Fruit fly (Drosophila melanogaster) whole organism, embryonic: Measurements from ENCODE around the gene Gel.

ENCODE experiments used
- Atf-2 ChIP-seq: fragments of 200-800 bp; sonication (Bioruptor generic); optimal IDR thresholded peaks from 2 replicates; lab custom pipeline; 2016; ENCODE audit warnings: missing biosample characterization, missing genetic modification characterization
- CG13123 ChIP-seq: fragments of 200-800 bp; sonication (Bioruptor generic); optimal IDR thresholded peaks from 2 replicates; lab custom pipeline; 2016; ENCODE audit warnings: missing biosample characterization, missing genetic modification characterization
- CG14014 ChIP-seq: fragments of 200-800 bp; sonication (Bioruptor generic); IDR thresholded peaks from 2 replicates; pipeline ENCODE4 v1.3.6; 2022; ENCODE audit warnings: missing biosample characterization, missing genetic modification characterization
- CG14441 ChIP-seq: fragments of 200-800 bp; sonication (Bioruptor generic); IDR thresholded peaks from 2 replicates; pipeline ENCODE4 v1.3.6; 2022; ENCODE audit warnings: missing biosample characterization, missing genetic modification characterization
- CG15073 ChIP-seq: fragments of 200-800 bp; sonication (Bioruptor generic); optimal IDR thresholded peaks from 2 replicates; lab custom pipeline; 2016; ENCODE audit warnings: missing biosample characterization, missing genetic modification characterization
- CG15696 ChIP-seq: fragments of 200-800 bp; sonication (Bioruptor generic); optimal IDR thresholded peaks from 2 replicates; lab custom pipeline; 2019; ENCODE audit warnings: missing biosample characterization, mild to moderate bottlenecking, missing genetic modification characterization, moderate library complexity
- CG1647 ChIP-seq: fragments of 200-800 bp; sonication (Bioruptor generic); optimal IDR thresholded peaks from 3 replicates; lab custom pipeline; 2016; ENCODE audit warnings: missing biosample characterization, missing genetic modification characterization
- CG17361 ChIP-seq: fragments of 200-800 bp; sonication (Bioruptor generic); IDR thresholded peaks from 3 replicates; pipeline ENCODE4 v1.3.6; 2022; ENCODE audit warnings: missing biosample characterization, missing genetic modification characterization
- CG17568 ChIP-seq: fragments of 200-800 bp; sonication (Bioruptor generic); optimal IDR thresholded peaks from 2 replicates; lab custom pipeline; 2018; ENCODE audit warnings: missing biosample characterization, mild to moderate bottlenecking, missing genetic modification characterization, moderate library complexity
- CG18011 ChIP-seq: fragments of 200-800 bp; sonication (Bioruptor generic); optimal IDR thresholded peaks from 2 replicates; lab custom pipeline; 2017; ENCODE audit warnings: missing biosample characterization, missing genetic modification characterization, mild to moderate bottlenecking, moderate library complexity, missing genotype
- CG2678 ChIP-seq: fragments of 200-800 bp; sonication (Bioruptor generic); optimal IDR thresholded peaks from 3 replicates; lab custom pipeline; 2019; ENCODE audit warnings: missing biosample characterization, mild to moderate bottlenecking, missing genetic modification characterization, moderate library complexity
- CG31365 ChIP-seq: fragments of 200-800 bp; sonication (Bioruptor generic); optimal IDR thresholded peaks from 2 replicates; lab custom pipeline; 2018; ENCODE audit warnings: missing biosample characterization, mild to moderate bottlenecking, missing genetic modification characterization
- CG32532 ChIP-seq: fragments of 200-800 bp; sonication (Bioruptor generic); IDR thresholded peaks from 2 replicates; pipeline ENCODE4 v1.3.6; 2022; ENCODE audit warnings: missing biosample characterization, missing genetic modification characterization
- CG42726 ChIP-seq: fragments of 200-800 bp; sonication (Bioruptor generic); IDR thresholded peaks from 2 replicates; pipeline ENCODE4 v1.3.6; 2022; ENCODE audit warnings: missing biosample characterization, missing genetic modification characterization; ENCODE audit not compliant: partially characterized antibody
- CG43689 ChIP-seq: fragments of 200-800 bp; sonication (Bioruptor generic); IDR thresholded peaks from 2 replicates; pipeline ENCODE4 v1.3.6; 2022; ENCODE audit warnings: missing biosample characterization, missing genetic modification characterization
- CG4617 ChIP-seq: fragments of 200-800 bp; sonication (Bioruptor generic); optimal IDR thresholded peaks from 3 replicates; lab custom pipeline; 2016; ENCODE audit warnings: missing biosample characterization, missing genetic modification characterization, borderline replicate concordance
- CG7963 ChIP-seq: fragments of 200-800 bp; sonication (Bioruptor generic); IDR thresholded peaks from 3 replicates; pipeline ENCODE4 v1.3.6; 2022; ENCODE audit warnings: missing biosample characterization, missing genetic modification characterization; ENCODE audit not compliant: partially characterized antibody
- CG9215 ChIP-seq: fragments of 200-800 bp; sonication (Bioruptor generic); IDR thresholded peaks from 2 replicates; pipeline ENCODE4 v1.3.6; 2022; ENCODE audit warnings: missing biosample characterization, missing genetic modification characterization
- CHES-1-like ChIP-seq: fragments of 200-800 bp; sonication (Bioruptor generic); optimal IDR thresholded peaks from 2 replicates; lab custom pipeline; 2016; ENCODE audit warnings: missing biosample characterization, missing genetic modification characterization
- CTCF ChIP-seq: fragments of 200-800 bp; sonication (Bioruptor generic); optimal IDR thresholded peaks from 2 replicates; lab custom pipeline; 2017; ENCODE audit warnings: missing biosample characterization, mild to moderate bottlenecking, missing genetic modification characterization, moderate library complexity
- E2f2 ChIP-seq: fragments of 200-800 bp; sonication (Bioruptor generic); IDR thresholded peaks from 2 replicates; pipeline ENCODE4 v1.3.6; 2022; ENCODE audit warnings: missing biosample characterization, missing genetic modification characterization
- ERR ChIP-seq: fragments of 200-800 bp; sonication (Bioruptor generic); optimal IDR thresholded peaks from 2 replicates; lab custom pipeline; 2016; ENCODE audit warnings: missing biosample characterization, missing genetic modification characterization
- Ets97D ChIP-seq: fragments of 200-800 bp; sonication (Bioruptor generic); optimal IDR thresholded peaks from 3 replicates; lab custom pipeline; 2016; ENCODE audit warnings: missing biosample characterization, missing genetic modification characterization
- H15 ChIP-seq: fragments of 200-800 bp; sonication (Bioruptor generic); IDR thresholded peaks from 3 replicates; pipeline ENCODE4 v1.3.6; 2022; ENCODE audit warnings: missing biosample characterization, missing genetic modification characterization
- HHEX ChIP-seq: fragments of 200-800 bp; sonication (Bioruptor generic); optimal IDR thresholded peaks from 3 replicates; lab custom pipeline; 2017; ENCODE audit warnings: missing biosample characterization, mild to moderate bottlenecking, missing genetic modification characterization, missing genetic modification reagents
- Hr39 ChIP-seq: fragments of >200 bp; optimal IDR thresholded peaks from 2 replicates; lab custom pipeline; 2017
- Kr ChIP-seq: fragments of 200-800 bp; sonication (Bioruptor generic); optimal IDR thresholded peaks from 2 replicates; lab custom pipeline; 2017; ENCODE audit warnings: missing biosample characterization, mild to moderate bottlenecking, missing genetic modification characterization
- Mad ChIP-seq: fragments of 200-800 bp; sonication (Bioruptor generic); optimal IDR thresholded peaks from 2 replicates; lab custom pipeline; 2016; ENCODE audit warnings: missing biosample characterization, missing genetic modification characterization
- Meics ChIP-seq: fragments of 200-800 bp; sonication (Bioruptor generic); optimal IDR thresholded peaks from 2 replicates; lab custom pipeline; 2017; ENCODE audit warnings: missing biosample characterization, mild to moderate bottlenecking, missing genetic modification characterization
- Oaz ChIP-seq: fragments of 200-800 bp; sonication (Bioruptor generic); IDR thresholded peaks from 2 replicates; pipeline ENCODE4 v1.3.6; 2022; ENCODE audit warnings: missing biosample characterization, missing genetic modification characterization
- Ptx1 ChIP-seq: fragments of 200-800 bp; sonication (Bioruptor generic); IDR thresholded peaks from 2 replicates; pipeline ENCODE4 v1.3.6; 2022; ENCODE audit warnings: missing biosample characterization, missing genetic modification characterization
- Taf1 ChIP-seq: fragments of 200-800 bp; sonication (Bioruptor generic); IDR thresholded peaks from 2 replicates; pipeline ENCODE4 v1.3.6; 2022; ENCODE audit warnings: missing biosample characterization, missing genetic modification characterization
- Tbp ChIP-seq: fragments of >200 bp; optimal IDR thresholded peaks from 2 replicates; lab custom pipeline; 2018; ENCODE audit warnings: missing biosample characterization, missing genetic modification characterization
- Usf ChIP-seq: fragments of 200-800 bp; sonication (Bioruptor generic); optimal IDR thresholded peaks from 2 replicates; lab custom pipeline; 2017; ENCODE audit warnings: missing genotype, missing biosample characterization, missing genetic modification characterization
- cad ChIP-seq: fragments of >200 bp; optimal IDR thresholded peaks from 2 replicates; lab custom pipeline; 2017; ENCODE audit warnings: missing biosample characterization, missing genetic modification characterization
- dati ChIP-seq: fragments of 200-800 bp; sonication (Bioruptor generic); IDR thresholded peaks from 2 replicates; pipeline ENCODE4 v1.3.6; 2022; ENCODE audit warnings: missing biosample characterization, missing genetic modification characterization
- dm ChIP-seq: fragments of 200-800 bp; sonication (Bioruptor generic); optimal IDR thresholded peaks from 3 replicates; lab custom pipeline; 2016; ENCODE audit warnings: missing biosample characterization, missing genetic modification characterization
- grn ChIP-seq: fragments of 200-800 bp; sonication (Bioruptor generic); optimal IDR thresholded peaks from 3 replicates; lab custom pipeline; 2017; ENCODE audit warnings: missing biosample characterization, missing genetic modification characterization
- lilli ChIP-seq: fragments of 200-800 bp; sonication (Bioruptor generic); optimal IDR thresholded peaks from 3 replicates; lab custom pipeline; 2016; ENCODE audit warnings: missing biosample characterization, missing genetic modification characterization
- nom ChIP-seq: fragments of 200-800 bp; sonication (Bioruptor generic); optimal IDR thresholded peaks from 2 replicates; lab custom pipeline; 2017; ENCODE audit warnings: missing biosample characterization, missing genetic modification characterization, mild to moderate bottlenecking, moderate library complexity, missing genetic modification reagents
- oc ChIP-seq: fragments of 200-800 bp; sonication (Bioruptor generic); optimal IDR thresholded peaks from 2 replicates; lab custom pipeline; 2018; ENCODE audit warnings: missing biosample characterization, mild to moderate bottlenecking, missing genetic modification characterization, moderate library complexity
- otp ChIP-seq: fragments of 200-800 bp; sonication (Bioruptor generic); IDR thresholded peaks from 3 replicates; pipeline ENCODE4, ENCODE4 v1.3.6; 2022; ENCODE audit warnings: missing biosample characterization, missing genetic modification characterization
- phol ChIP-seq: fragments of 200-800 bp; sonication (Bioruptor generic); optimal IDR thresholded peaks from 3 replicates; lab custom pipeline; 2018; ENCODE audit warnings: missing biosample characterization, mild to moderate bottlenecking, missing genetic modification characterization, moderate library complexity
- sima ChIP-seq: fragments of 200-800 bp; sonication (Bioruptor generic); optimal IDR thresholded peaks from 2 replicates; lab custom pipeline; 2016; ENCODE audit warnings: missing biosample characterization, missing genetic modification characterization
- sisA ChIP-seq: fragments of 200-800 bp; sonication (Bioruptor generic); IDR thresholded peaks from 2 replicates; pipeline ENCODE4 v1.3.6; 2022; ENCODE audit warnings: missing biosample characterization, missing genetic modification characterization
- slou ChIP-seq: fragments of 200-800 bp; sonication (Bioruptor generic); optimal IDR thresholded peaks from 3 replicates; lab custom pipeline; 2016; ENCODE audit warnings: missing biosample characterization, missing genetic modification characterization
- tna ChIP-seq: fragments of 200-800 bp; sonication (Bioruptor generic); IDR thresholded peaks from 2 replicates; pipeline ENCODE4 v1.3.6; 2022; ENCODE audit warnings: missing biosample characterization, missing genetic modification characterization; ENCODE audit not compliant: partially characterized antibody
- tup ChIP-seq: fragments of 200-800 bp; sonication (Bioruptor generic); optimal IDR thresholded peaks from 2 replicates; lab custom pipeline; 2016; ENCODE audit warnings: missing biosample characterization, mild to moderate bottlenecking, missing genetic modification characterization, moderate library complexity
- wdn ChIP-seq: fragments of 200-800 bp; sonication (Bioruptor generic); IDR thresholded peaks from 2 replicates; pipeline ENCODE4 v1.3.6; 2022; ENCODE audit warnings: missing biosample characterization, missing genetic modification characterization
- z ChIP-seq: fragments of 200-800 bp; sonication (Bioruptor generic); IDR thresholded peaks from 3 replicates; pipeline ENCODE4 v1.3.6; 2022; ENCODE audit warnings: missing biosample characterization, missing genetic modification characterization
- zfh2 ChIP-seq: fragments of 200-800 bp; sonication (Bioruptor generic); optimal IDR thresholded peaks from 2 replicates; lab custom pipeline; 2016; ENCODE audit warnings: missing biosample characterization, missing genetic modification characterization

Gel gene

dm6 chr3R:4215264-4215993 is 19.6 kb upstream of the Gel start, which contains the start of gene CG14636 (continued):
- TF ChIP-seq oc (tag; lab: Kevin White, UChicago) = no peak
- TF ChIP-seq slou (GFP tag; lab: Kevin White, UChicago) = peak; percentile 35
- TF ChIP-seq Meics (GFP tag; lab: Kevin White, UChicago) = peak; percentile 77
- TF ChIP-seq CG15696 (tag; lab: Kevin White, UChicago) = peak; percentile 9
- 0 out of 3 replicates have a peak, but pooled peaks have one; percentile 49 for TF ChIP-seq H15
- peak; percentile 12 for TF ChIP-seq CTCF
- TF ChIP-seq Usf (GFP tag; lab: Kevin White, UChicago) = peak; percentile 28
- TF ChIP-seq Kr (GFP tag; lab: Kevin White, UChicago) = no peak
- TF ChIP-seq Tbp (GFP tag; lab: Kevin White, UChicago) = no peak
- no peak for TF ChIP-seq Hr39 (lab: Kevin White, UChicago)
- TF ChIP-seq CG15073 = no peak
- peak; percentile 78 for TF ChIP-seq CG2678 (tag; lab: Kevin White, UChicago)
- TF ChIP-seq CG43689 (GFP tag; lab: Robert Waterston, UW) = no peak
- peak; percentile 72 for TF ChIP-seq zfh2
- peak; percentile 34 for TF ChIP-seq nom (GFP tag; lab: Kevin White, UChicago)
- TF ChIP-seq otp (GFP tag; lab: Robert Waterston, UW) = 0 out of 3 replicates have a peak, but pooled peaks have one; percentile 25
- TF ChIP-seq z (GFP tag; lab: Robert Waterston, UW) = 0 out of 3 replicates have a peak, but pooled peaks have one; percentile 45
- TF ChIP-seq E2f2 (GFP tag; lab: Robert Waterston, UW) = peak; percentile 60
- TF ChIP-seq Mad (GFP tag; lab: Kevin White, UChicago) = peak; percentile 52
- peak; percentile 81 for TF ChIP-seq Oaz (GFP tag; lab: Robert Waterston, UW)
- peak; percentile 18 for TF ChIP-seq ERR (GFP tag; lab: Kevin White, UChicago)
- peak; percentile 69 for TF ChIP-seq HHEX (GFP tag; lab: Kevin White, UChicago)
- 0 out of 3 replicates have a peak, but pooled peaks have one; percentile 31 for TF ChIP-seq CG7963 (GFP tag; lab: Robert Waterston, UW)
- peak; percentile 69 for TF ChIP-seq CHES-1-like (GFP tag; lab: Kevin White, UChicago)
- peak; percentile 58 for TF ChIP-seq phol (tag; lab: Kevin White, UChicago)
- peak; percentile 33 for TF ChIP-seq CG1647 (GFP tag; lab: Kevin White, UChicago)
- no peak for TF ChIP-seq tup
- TF ChIP-seq CG14014 (GFP tag; lab: Robert Waterston, UW) = peak; percentile 78
- no peak for TF ChIP-seq CG4617 (GFP tag; lab: Kevin White, UChicago)
- peak; percentile 82 for TF ChIP-seq CG32532 (GFP tag; lab: Robert Waterston, UW)
- TF ChIP-seq CG42726 = no peak
- TF ChIP-seq cad = no peak
- peak; percentile 7 for TF ChIP-seq CG17568 (GFP tag; lab: Kevin White, UChicago)
- peak; percentile 89 for TF ChIP-seq Ptx1
- TF ChIP-seq lilli = peak; percentile 76
- peak; percentile 57 for TF ChIP-seq Atf-2 (GFP tag; lab: Kevin White, UChicago)
- no peak for TF ChIP-seq CG13123
- no peak for TF ChIP-seq tna
- TF ChIP-seq CG17361 (GFP tag; lab: Robert Waterston, UW) = peak; percentile 54; the same call in 2 of the 3 replicates
- peak; percentile 74 for TF ChIP-seq sisA (GFP tag; lab: Robert Waterston, UW)
- peak; percentile 90 for TF ChIP-seq CG14441 (GFP tag; lab: Robert Waterston, UW)
- no peak for TF ChIP-seq dati (GFP tag; lab: Robert Waterston, UW)
- no peak for TF ChIP-seq CG31365 (tag; lab: Kevin White, UChicago)
- TF ChIP-seq dm (GFP tag; lab: Kevin White, UChicago) = peak; percentile 21
- TF ChIP-seq wdn = peak; percentile 55; the same call in 1 of the 2 replicates
- TF ChIP-seq CG18011 (GFP tag; lab: Kevin White, UChicago) = peak; percentile 48
- peak; percentile 14 for TF ChIP-seq grn (GFP tag; lab: Kevin White, UChicago)
- peak; percentile 35; the same call in 1 of the 2 replicates for TF ChIP-seq Taf1 (GFP tag; lab: Robert Waterston, UW)
- TF ChIP-seq Ets97D (GFP tag; lab: Kevin White, UChicago) = peak; percentile 14
- TF ChIP-seq CG9215 = peak; percentile 71
- no peak for TF ChIP-seq sima (GFP tag; lab: Kevin White, UChicago)
